Worm (Caenorhabditis elegans) whole organism, late embryonic: Measurements from ENCODE around the gene evl-14.
A peak's percentile ranks its signal among the peaks of the same experiment; 100 is the strongest.

Experiments
- C08G9.2 ChIP-seq: sonication (generic microtip); optimal IDR thresholded peaks from 2 replicates; lab custom pipeline; 2016; ENCODE audit warnings: mild to moderate bottlenecking, missing genetic modification characterization, moderate library complexity, missing compliant biosample characterization
- K09A11.1 ChIP-seq: sonication (generic microtip); optimal IDR thresholded peaks from 2 replicates; lab custom pipeline; 2017; ENCODE audit warnings: antibody characterized with exemption, mild to moderate bottlenecking, missing genetic modification characterization, missing compliant biosample characterization; ENCODE audit not compliant: insufficient read depth
- ceh-14 ChIP-seq: sonication (generic microtip); optimal IDR thresholded peaks from 2 replicates; lab custom pipeline; 2016; ENCODE audit warnings: missing genotype, missing genetic modification characterization, missing compliant biosample characterization
- ceh-22 ChIP-seq: sonication (generic microtip); optimal IDR thresholded peaks from 2 replicates; lab custom pipeline; 2017; ENCODE audit warnings: missing biosample characterization, missing genetic modification characterization
- ceh-6 ChIP-seq: fragments of 200-800 bp; sonication (Bioruptor generic); optimal IDR thresholded peaks from 2 replicates; lab custom pipeline; 2018; ENCODE audit warnings: mild to moderate bottlenecking, missing genetic modification characterization, missing compliant biosample characterization
- dve-1 ChIP-seq: sonication (generic microtip); optimal IDR thresholded peaks from 2 replicates; lab custom pipeline; 2017; ENCODE audit warnings: antibody characterized with exemption, mild to moderate bottlenecking, missing genetic modification characterization, missing compliant biosample characterization
- elt-2 ChIP-seq: sonication (generic microtip); optimal IDR thresholded peaks from 2 replicates; lab custom pipeline; 2016; ENCODE audit warnings: missing genetic modification reagents, missing genetic modification characterization, missing compliant biosample characterization
- ets-4 ChIP-seq: sonication (generic microtip); optimal IDR thresholded peaks from 2 replicates; lab custom pipeline; 2016; ENCODE audit warnings: missing genetic modification characterization, missing compliant biosample characterization
- fax-1 ChIP-seq: sonication (generic microtip); optimal IDR thresholded peaks from 2 replicates; lab custom pipeline; 2016; ENCODE audit warnings: missing genotype, missing genetic modification characterization, missing compliant biosample characterization
- gmeb-2 ChIP-seq: sonication (generic microtip); optimal IDR thresholded peaks from 2 replicates; lab custom pipeline; 2016; ENCODE audit warnings: missing genetic modification characterization, inconsistent platforms, missing compliant biosample characterization
- odd-2 ChIP-seq: sonication (generic microtip); optimal IDR thresholded peaks from 2 replicates; lab custom pipeline; 2017; ENCODE audit warnings: antibody characterized with exemption, mild to moderate bottlenecking, missing genetic modification characterization, missing compliant biosample characterization
- rnt-1 ChIP-seq: sonication (generic microtip); optimal IDR thresholded peaks from 2 replicates; lab custom pipeline; 2016; ENCODE audit warnings: missing genetic modification characterization, missing compliant biosample characterization
- syd-9 ChIP-seq: sonication (generic microtip); optimal IDR thresholded peaks from 2 replicates; lab custom pipeline; 2016; ENCODE audit warnings: mild to moderate bottlenecking, missing genetic modification characterization, moderate library complexity, missing compliant biosample characterization
- tbx-2 ChIP-seq: sonication (generic microtip); optimal IDR thresholded peaks from 2 replicates; lab custom pipeline; 2016; ENCODE audit warnings: missing genetic modification characterization, missing compliant biosample characterization

ce11 chrIII:4343070-4343469, 30.1 kb upstream of the evl-14 start, which contains the start of the genes B0285.3 and lcmt-1:
- no peak for TF ChIP-seq K09A11.1 (tag; lab: Kevin White, UChicago)
- peak; percentile 60 for TF ChIP-seq tbx-2 (tag; lab: Kevin White, UChicago)
- TF ChIP-seq gmeb-2: no peak
- no peak for TF ChIP-seq ceh-14 (tag; lab: Kevin White, UChicago)
- TF ChIP-seq C08G9.2 (tag; lab: Kevin White, UChicago): peak; percentile 84
- TF ChIP-seq ceh-6 (GFP tag; lab: Kevin White, UChicago): no peak
- TF ChIP-seq fax-1 (tag; lab: Kevin White, UChicago): no peak
- TF ChIP-seq elt-2 (tag; lab: Kevin White, UChicago): peak; percentile 19
- peak; percentile 31 for TF ChIP-seq rnt-1
- no peak for TF ChIP-seq syd-9 (tag; lab: Kevin White, UChicago)
- no peak for TF ChIP-seq ceh-22 (tag; lab: Kevin White, UChicago)
- no peak for TF ChIP-seq odd-2
- peak; percentile 44 for TF ChIP-seq ets-4 (tag; lab: Kevin White, UChicago)
- TF ChIP-seq dve-1 (tag; lab: Kevin White, UChicago): no peak
